Fruit fly (Drosophila melanogaster) whole organism, embryonic: ENCODE measurements around the gene rdo.
A peak's percentile ranks its signal among the peaks of the same experiment; 100 is the strongest.

Source experiments
- ATbp ChIP-seq: fragments of 200-800 bp; sonication (Bioruptor generic); optimal IDR thresholded peaks from 2 replicates; lab custom pipeline; 2017; ENCODE audit warnings: missing biosample characterization, mild to moderate bottlenecking, missing genetic modification characterization, missing genetic modification reagents
- Bteb2 ChIP-seq: fragments of 200-800 bp; sonication (Bioruptor generic); optimal IDR thresholded peaks from 2 replicates; lab custom pipeline; 2016; ENCODE audit warnings: missing biosample characterization, missing genetic modification characterization
- CG10147 ChIP-seq: fragments of 200-800 bp; sonication (Bioruptor generic); optimal IDR thresholded peaks from 2 replicates; lab custom pipeline; 2019; ENCODE audit warnings: missing biosample characterization, mild to moderate bottlenecking, missing genetic modification characterization, moderate library complexity
- CG10654 ChIP-seq: fragments of 200-800 bp; sonication (Bioruptor generic); optimal IDR thresholded peaks from 2 replicates; lab custom pipeline; 2016; ENCODE audit warnings: missing biosample characterization, missing genetic modification characterization
- CG12104 ChIP-seq: fragments of 200-800 bp; sonication (Bioruptor generic); optimal IDR thresholded peaks from 3 replicates; lab custom pipeline; 2016; ENCODE audit warnings: missing biosample characterization, missing genetic modification characterization
- CG12391 ChIP-seq: fragments of 200-800 bp; sonication (Bioruptor generic); optimal IDR thresholded peaks from 3 replicates; lab custom pipeline; 2018; ENCODE audit warnings: missing biosample characterization, mild to moderate bottlenecking, missing genetic modification characterization, moderate library complexity
- CG12744 ChIP-seq: fragments of 200-800 bp; sonication (Bioruptor generic); optimal IDR thresholded peaks from 2 replicates; lab custom pipeline; 2016; ENCODE audit warnings: missing biosample characterization, missing genetic modification characterization
- CG14441 ChIP-seq: fragments of 200-800 bp; sonication (Bioruptor generic); IDR thresholded peaks from 2 replicates; pipeline ENCODE4 v1.3.6; 2022; ENCODE audit warnings: missing biosample characterization, missing genetic modification characterization
- CG14710 ChIP-seq: fragments of 200-800 bp; sonication (Bioruptor generic); optimal IDR thresholded peaks from 3 replicates; lab custom pipeline; 2019; ENCODE audit warnings: missing biosample characterization, mild to moderate bottlenecking, missing genetic modification characterization, moderate library complexity
- CG1603 ChIP-seq: fragments of 200-800 bp; sonication (Bioruptor generic); optimal IDR thresholded peaks from 2 replicates; lab custom pipeline; 2019; ENCODE audit warnings: missing biosample characterization, mild to moderate bottlenecking, missing genetic modification characterization, moderate library complexity
- CG2202 ChIP-seq: fragments of 200-800 bp; sonication (Bioruptor generic); optimal IDR thresholded peaks from 2 replicates; lab custom pipeline; 2018; ENCODE audit warnings: missing biosample characterization, mild to moderate bottlenecking, missing genetic modification characterization
- CG33213 ChIP-seq: fragments of 200-800 bp; sonication (Bioruptor generic); optimal IDR thresholded peaks from 3 replicates; lab custom pipeline; 2016; ENCODE audit warnings: missing biosample characterization, missing genetic modification characterization
- CG33557 ChIP-seq: fragments of 200-800 bp; sonication (Bioruptor generic); optimal IDR thresholded peaks from 2 replicates; lab custom pipeline; 2019; ENCODE audit warnings: missing biosample characterization, mild to moderate bottlenecking, missing genetic modification characterization, moderate library complexity
- CG4424 ChIP-seq: fragments of 200-800 bp; sonication (Bioruptor generic); optimal IDR thresholded peaks from 3 replicates; lab custom pipeline; 2016; ENCODE audit warnings: missing biosample characterization, missing genetic modification characterization
- CG7372 ChIP-seq: fragments of 200-800 bp; sonication (Bioruptor generic); IDR thresholded peaks from 2 replicates; pipeline ENCODE4 v1.3.6; 2022; ENCODE audit warnings: missing biosample characterization, missing genetic modification characterization
- CG7745 ChIP-seq: fragments of 200-800 bp; sonication (Bioruptor generic); optimal IDR thresholded peaks from 2 replicates; lab custom pipeline; 2018; ENCODE audit warnings: missing biosample characterization, mild to moderate bottlenecking, missing genetic modification characterization, moderate library complexity
- CG7786 ChIP-seq: fragments of 200-800 bp; sonication (Bioruptor generic); optimal IDR thresholded peaks from 2 replicates; lab custom pipeline; 2016; ENCODE audit warnings: missing biosample characterization, missing genetic modification characterization
- CG8290 ChIP-seq, 3 experiments: fragments of 200-800 bp; sonication (Bioruptor generic); optimal IDR thresholded peaks; 2 replicates each; lab custom pipeline; 2016 to 2019; ENCODE audit warnings: missing biosample characterization in 3 of 3, missing genetic modification characterization in 3 of 3, mild to moderate bottlenecking in 2 of 3, moderate library complexity in 1 of 3
- Dref ChIP-seq: fragments of 200-800 bp; sonication (Bioruptor generic); IDR thresholded peaks from 2 replicates; pipeline ENCODE4 v1.3.6; 2022; ENCODE audit warnings: missing biosample characterization, missing genetic modification characterization
- Fer3 ChIP-seq: fragments of 200-800 bp; sonication (Bioruptor generic); optimal IDR thresholded peaks from 2 replicates; lab custom pipeline; 2018; ENCODE audit warnings: missing biosample characterization, mild to moderate bottlenecking, missing genetic modification characterization, moderate library complexity
- HLH3B ChIP-seq: fragments of 200-800 bp; sonication (Bioruptor generic); IDR thresholded peaks from 2 replicates; pipeline ENCODE4 v1.3.6; 2022; ENCODE audit warnings: missing biosample characterization, missing genetic modification characterization
- Hey ChIP-seq: fragments of 200-800 bp; sonication (Bioruptor generic); optimal IDR thresholded peaks from 3 replicates; lab custom pipeline; 2018; ENCODE audit warnings: missing biosample characterization, mild to moderate bottlenecking, missing genetic modification characterization
- Hr39 ChIP-seq: fragments of >200 bp; optimal IDR thresholded peaks from 2 replicates; lab custom pipeline; 2017
- NK7.1 ChIP-seq: fragments of 200-800 bp; sonication (Bioruptor generic); optimal IDR thresholded peaks from 3 replicates; lab custom pipeline; 2016; ENCODE audit warnings: missing biosample characterization, missing genetic modification characterization
- NfI ChIP-seq: fragments of 200-800 bp; sonication (Bioruptor generic); optimal IDR thresholded peaks from 3 replicates; lab custom pipeline; 2018; ENCODE audit warnings: missing biosample characterization, mild to moderate bottlenecking, missing genetic modification characterization, moderate library complexity
- Ravus ChIP-seq: fragments of 200-800 bp; sonication (Bioruptor generic); IDR thresholded peaks from 2 replicates; pipeline ENCODE4 v1.3.6; 2022; ENCODE audit warnings: missing biosample characterization, missing genetic modification characterization
- Side ChIP-seq: fragments of 200-800 bp; sonication (Bioruptor generic); optimal IDR thresholded peaks from 2 replicates; lab custom pipeline; 2016; ENCODE audit warnings: missing biosample characterization, missing genetic modification characterization
- Sox102F ChIP-seq: fragments of 200-800 bp; sonication (Bioruptor generic); optimal IDR thresholded peaks from 2 replicates; lab custom pipeline; 2018; ENCODE audit warnings: missing biosample characterization, mild to moderate bottlenecking, missing genetic modification characterization, moderate library complexity
- Spps ChIP-seq: fragments of 200-800 bp; sonication (Bioruptor generic); optimal IDR thresholded peaks from 2 replicates; lab custom pipeline; 2018; ENCODE audit warnings: missing biosample characterization, mild to moderate bottlenecking, missing genetic modification characterization
- Stat92E ChIP-seq, 3 experiments: fragments of >200 bp in 2 of 3; fragments of 200-800 bp in 1 of 3; sonication (Bioruptor generic) in 1 of 3; optimal IDR thresholded peaks; 2 replicates each; lab custom pipeline; 2017 to 2019; ENCODE audit warnings: missing biosample characterization in 3 of 3, missing genetic modification characterization in 3 of 3, mild to moderate bottlenecking in 1 of 3, moderate library complexity in 1 of 3
- al ChIP-seq: fragments of 200-800 bp; sonication (Bioruptor generic); IDR thresholded peaks from 2 replicates; pipeline ENCODE4 v1.3.6; 2022; ENCODE audit warnings: missing biosample characterization, missing genetic modification characterization
- ara ChIP-seq: fragments of 200-800 bp; sonication (Bioruptor generic); IDR thresholded peaks from 2 replicates; pipeline ENCODE4 v1.3.6; 2022; ENCODE audit warnings: missing biosample characterization, missing genetic modification characterization
- bigmax ChIP-seq: fragments of 200-800 bp; sonication (Bioruptor generic); optimal IDR thresholded peaks from 2 replicates; lab custom pipeline; 2018; ENCODE audit warnings: missing biosample characterization, mild to moderate bottlenecking, missing genetic modification characterization
- crp ChIP-seq, 2 experiments: fragments of 200-800 bp; sonication (Bioruptor generic); optimal IDR thresholded peaks; 2 replicates in 1 of 2; 3 replicates in 1 of 2; lab custom pipeline; 2017; ENCODE audit warnings: missing biosample characterization in 2 of 2, missing genetic modification characterization in 2 of 2, mild to moderate bottlenecking in 1 of 2, moderate library complexity in 1 of 2
- dimm ChIP-seq: fragments of 200-800 bp; sonication (Bioruptor generic); IDR thresholded peaks from 2 replicates; pipeline ENCODE4 v1.3.6; 2022; ENCODE audit warnings: missing biosample characterization, missing genetic modification characterization
- dpn ChIP-seq, 2 experiments: fragments of 200-800 bp; sonication (Bioruptor generic); optimal IDR thresholded peaks; 3 replicates each; lab custom pipeline; 2016; ENCODE audit warnings: missing biosample characterization in 2 of 2, missing genetic modification characterization in 2 of 2
- hth ChIP-seq: fragments of >200 bp; optimal IDR thresholded peaks from 2 replicates; lab custom pipeline; 2017; ENCODE audit warnings: inconsistent platforms
- inv ChIP-seq: fragments of 200-800 bp; sonication (Bioruptor generic); IDR thresholded peaks from 2 replicates; pipeline ENCODE4 v1.3.6; 2022; ENCODE audit warnings: missing biosample characterization, missing genetic modification characterization; ENCODE audit not compliant: partially characterized antibody
- jumu ChIP-seq: fragments of 200-800 bp; sonication (Bioruptor generic); optimal IDR thresholded peaks from 3 replicates; lab custom pipeline; 2016; ENCODE audit warnings: missing biosample characterization, missing genetic modification characterization
- lilli ChIP-seq: fragments of 200-800 bp; sonication (Bioruptor generic); optimal IDR thresholded peaks from 3 replicates; lab custom pipeline; 2016; ENCODE audit warnings: missing biosample characterization, missing genetic modification characterization
- maf-S ChIP-seq: fragments of 200-800 bp; sonication (Bioruptor generic); optimal IDR thresholded peaks from 2 replicates; lab custom pipeline; 2016; ENCODE audit warnings: missing biosample characterization, missing genetic modification characterization
- onecut ChIP-seq: fragments of 200-800 bp; sonication (Bioruptor generic); IDR thresholded peaks from 2 replicates; pipeline ENCODE4 v1.3.6; 2022; ENCODE audit warnings: missing biosample characterization, missing genetic modification characterization
- psq ChIP-seq: fragments of 200-800 bp; sonication (Bioruptor generic); optimal IDR thresholded peaks from 2 replicates; lab custom pipeline; 2017; ENCODE audit warnings: missing biosample characterization, missing genetic modification characterization
- salm ChIP-seq: fragments of 200-800 bp; sonication (Bioruptor generic); optimal IDR thresholded peaks from 2 replicates; lab custom pipeline; 2018; ENCODE audit warnings: missing biosample characterization, mild to moderate bottlenecking, missing genetic modification characterization
- sens ChIP-seq: fragments of 200-800 bp; sonication (Bioruptor generic); peaks from one replicate; lab custom pipeline; 2016; ENCODE audit warnings: missing biosample characterization, missing genetic modification characterization
- stwl ChIP-seq: fragments of 200-800 bp; sonication (Bioruptor generic); optimal IDR thresholded peaks from 3 replicates; lab custom pipeline; 2018; ENCODE audit warnings: missing biosample characterization, mild to moderate bottlenecking, missing genetic modification characterization, moderate library complexity
- sug ChIP-seq: fragments of 200-800 bp; optimal IDR thresholded peaks from 2 replicates; lab custom pipeline; 2019; ENCODE audit warnings: missing biosample characterization, mild to moderate bottlenecking, missing genetic modification characterization, moderate library complexity
- trem ChIP-seq: fragments of 200-800 bp; optimal IDR thresholded peaks from 3 replicates; lab custom pipeline; 2019; ENCODE audit warnings: missing biosample characterization, mild to moderate bottlenecking, missing genetic modification characterization, moderate library complexity
- unpg ChIP-seq: fragments of 200-800 bp; sonication (Bioruptor generic); optimal IDR thresholded peaks from 3 replicates; lab custom pipeline; 2018; ENCODE audit warnings: missing biosample characterization, mild to moderate bottlenecking, missing genetic modification characterization, moderate library complexity
- wor ChIP-seq: fragments of 200-800 bp; sonication (Bioruptor generic); IDR thresholded peaks from 2 replicates; pipeline ENCODE4 v1.3.6; 2022; ENCODE audit warnings: missing biosample characterization, missing genetic modification characterization
- yki ChIP-seq: fragments of >200 bp; optimal IDR thresholded peaks from 3 replicates; lab custom pipeline; 2018
- zfh1 ChIP-seq: fragments of 200-800 bp; sonication (Bioruptor generic); IDR thresholded peaks from 3 replicates; pipeline ENCODE4 v1.3.6; 2022; ENCODE audit warnings: missing biosample characterization, missing genetic modification characterization

rdo gene

DNA sequence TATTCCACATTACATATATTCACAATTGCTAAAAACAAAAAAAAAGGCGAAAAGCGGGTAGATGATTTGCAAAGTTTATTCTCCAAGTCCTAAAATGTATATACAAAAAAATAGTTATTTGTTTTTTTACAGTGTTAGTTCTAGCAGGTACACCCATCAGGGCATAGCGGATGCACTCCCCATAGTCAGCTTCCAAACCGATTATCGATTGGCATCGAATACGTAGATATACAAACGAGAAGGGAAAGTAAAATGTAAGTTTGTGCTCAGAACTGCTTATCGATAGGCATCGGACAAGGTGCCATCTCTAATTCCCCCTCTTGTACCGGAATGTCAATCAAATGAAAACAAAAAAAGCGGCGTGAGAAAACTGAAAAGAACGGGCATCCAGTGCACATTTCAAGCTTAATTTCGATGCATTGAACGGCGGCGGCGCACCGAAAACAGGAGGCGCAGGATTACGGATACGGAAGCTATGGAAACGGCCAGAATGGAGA is 49.1 kb upstream of the rdo start, which contains the start of gene CG5674 (continued):
- TF ChIP-seq ATbp (GFP tag; lab: Kevin White, UChicago) (no peak), sug (tag; lab: Kevin White, UChicago) (no peak), sens (GFP tag; lab: Kevin White, UChicago) (no peak), Sox102F (GFP tag; lab: Kevin White, UChicago) (no peak), CG7372 (GFP tag; lab: Robert Waterston, UW) (no peak), psq (GFP tag; lab: Kevin White, UChicago) (peak; percentile 19), maf-S (GFP tag; lab: Kevin White, UChicago) (no peak), stwl (peak; percentile 96), CG8290 (GFP tag; optimal IDR thresholded peaks at IDR 0.05; lab: Kevin White, UChicago) (no peak), CG8290 (tag; optimal IDR thresholded peaks at IDR 0.05; lab: Kevin White, UChicago) (no peak), HLH3B (0 out of 2 replicates have a peak, but pooled peaks have one; percentile 8), Stat92E (GFP tag; optimal IDR thresholded peaks at IDR 0.05; lab: Kevin White, UChicago) (no peak), hth (lab: Kevin White, UChicago) (no peak), Ravus (GFP tag; lab: Robert Waterston, UW) (no peak), wor (GFP tag; lab: Robert Waterston, UW) (no peak), salm (tag; lab: Kevin White, UChicago) (no peak), CG4424 (GFP tag; lab: Kevin White, UChicago) (peak; percentile 34), CG14441 (GFP tag; lab: Robert Waterston, UW) (peak; percentile 52), CG2202 (tag; lab: Kevin White, UChicago) (no peak), Dref (peak; percentile 99), CG7745 (tag; lab: Kevin White, UChicago) (no peak), Bteb2 (GFP tag; lab: Kevin White, UChicago) (no peak), zfh1 (peak; percentile 66; the same call in 2 of the 3 replicates), CG10654 (GFP tag; lab: Kevin White, UChicago) (no peak), CG12104 (no peak), bigmax (GFP tag; lab: Kevin White, UChicago) (no peak), CG10147 (GFP tag; lab: Kevin White, UChicago) (no peak), ara (GFP tag; lab: Robert Waterston, UW) (no peak), onecut (peak; percentile 63), NK7.1 (GFP tag; lab: Kevin White, UChicago) (no peak), CG12391 (tag; lab: Kevin White, UChicago) (no peak), Hr39 (lab: Kevin White, UChicago) (no peak), Side (GFP tag; lab: Kevin White, UChicago) (no peak), CG1603 (tag; lab: Kevin White, UChicago) (no peak), Spps (no peak), CG14710 (tag; lab: Kevin White, UChicago) (no peak), inv (GFP tag; lab: Robert Waterston, UW) (peak; percentile 84), Hey (tag; lab: Kevin White, UChicago) (no peak), CG12744 (GFP tag; lab: Kevin White, UChicago) (no peak), dimm (GFP tag; lab: Robert Waterston, UW) (no peak), jumu (GFP tag; lab: Kevin White, UChicago) (peak; percentile 34), NfI (GFP tag; lab: Kevin White, UChicago) (peak; percentile 33), crp (GFP tag; optimal IDR thresholded peaks at IDR 0.05; lab: Kevin White, UChicago) (peak in 1 of 2 experiments; percentile 26), trem (tag; lab: Kevin White, UChicago) (peak; percentile 72), Fer3 (no peak), dpn (GFP tag; optimal IDR thresholded peaks at IDR 0.05; lab: Kevin White, UChicago) (peak in 1 of 2 experiments; percentile 68), unpg (GFP tag; lab: Kevin White, UChicago) (no peak), CG7786 (GFP tag; lab: Kevin White, UChicago) (peak; percentile 46), CG33213 (GFP tag; lab: Kevin White, UChicago) (no peak), lilli (GFP tag; lab: Kevin White, UChicago) (no peak), CG33557 (GFP tag; lab: Kevin White, UChicago) (no peak), yki (lab: Kevin White, UChicago) (peak; percentile 26), al (GFP tag; lab: Robert Waterston, UW) (peak; percentile 48)
